Worm (Caenorhabditis elegans) whole organism, mixed stage, embryonic: ENCODE measurements around the gene rpl-20.

ENCODE experiments used
- blmp-1 ChIP-seq: fragments of 150-350 bp; optimal IDR thresholded peaks from 2 replicates; lab custom pipeline; 2014; ENCODE audit warnings: missing biosample characterization, missing genetic modification characterization
- ces-1 ChIP-seq: fragments of 150-350 bp; optimal IDR thresholded peaks from 2 replicates; lab custom pipeline; 2014; ENCODE audit warnings: missing biosample characterization, missing genetic modification reagents, missing genetic modification characterization
- lin-13 ChIP-seq: fragments of 150-350 bp; optimal IDR thresholded peaks from 2 replicates; lab custom pipeline; 2014; ENCODE audit warnings: missing biosample characterization, missing genetic modification characterization
- mls-2 ChIP-seq: sonication (generic microtip); optimal IDR thresholded peaks from 2 replicates; lab custom pipeline; 2016; ENCODE audit warnings: mild to moderate bottlenecking, missing genetic modification characterization, moderate library complexity, missing compliant biosample characterization
- nhr-12 ChIP-seq: fragments of 150-350 bp; optimal IDR thresholded peaks from 2 replicates; lab custom pipeline; 2014; ENCODE audit warnings: missing biosample characterization, missing genetic modification characterization
- nhr-237 ChIP-seq: fragments of 150-350 bp; optimal IDR thresholded peaks from 2 replicates; lab custom pipeline; 2014; ENCODE audit warnings: missing biosample characterization, missing genetic modification characterization
- nhr-76 ChIP-seq: sonication (generic microtip); optimal IDR thresholded peaks from 2 replicates; lab custom pipeline; 2017; ENCODE audit warnings: missing biosample characterization, missing genetic modification characterization
- pha-4 ChIP-seq: fragments of 150-350 bp; optimal IDR thresholded peaks from 2 replicates; lab custom pipeline; 2018; ENCODE audit warnings: missing biosample characterization, missing genetic modification reagents, missing genetic modification characterization
- unc-62 ChIP-seq: fragments of 150-350 bp; optimal IDR thresholded peaks from 2 replicates; lab custom pipeline; 2014; ENCODE audit warnings: missing biosample characterization, missing genetic modification reagents, missing genetic modification characterization
- ztf-11 ChIP-seq: fragments of 150-350 bp; optimal IDR thresholded peaks from 2 replicates; lab custom pipeline; 2014; ENCODE audit warnings: missing biosample characterization, missing genetic modification characterization

- TF ChIP-seq lin-13 (tag; lab: Kevin White, UChicago) (no peak), nhr-12 (no peak), pha-4 (tag; lab: Kevin White, UChicago) (no peak), unc-62 (no peak), nhr-76 (tag; lab: Kevin White, UChicago) (no peak), ces-1 (GFP tag; lab: Kevin White, UChicago) (no peak), blmp-1 (tag; lab: Kevin White, UChicago) (no peak), mls-2 (tag; lab: Kevin White, UChicago) (no peak), ztf-11 (no peak), nhr-237 (tag; lab: Kevin White, UChicago) (no peak)
These were observed 25.0 kb downstream of the rpl-20 start, which contains the start of gene K08F11.1 for ce11 chrIV:4724562-4724961.
